Worm (Caenorhabditis elegans) whole organism, midembryonic: ENCODE data around the gene F26F2.10.
"Not testable (repeated sequence)": the region's sequence is repeated elsewhere in the genome, so short reads cannot be mapped to it uniquely, and the experiment has no call there.

Experiments used
- T22C8.4 ChIP-seq: fragments of 200-800 bp; sonication (Bioruptor generic); IDR thresholded peaks from 2 replicates; pipeline ENCODE4 v1.3.6; 2022; ENCODE audit warnings: missing genetic modification characterization, missing compliant biosample characterization
- med-1 ChIP-seq: sonication (generic microtip); optimal IDR thresholded peaks from 2 replicates; lab custom pipeline; 2017; ENCODE audit warnings: missing genetic modification characterization, mild to moderate bottlenecking, missing compliant biosample characterization, antibody characterized with exemption, missing genetic modification reagents; ENCODE audit not compliant: insufficient read depth
- ref-1 ChIP-seq: fragments of 200-800 bp; sonication (Bioruptor generic); conservative IDR thresholded peaks from 2 replicates; pipeline ENCODE4 v1.3.6; 2022; ENCODE audit warnings: missing genetic modification reagents, missing genetic modification characterization, missing compliant biosample characterization
- ztf-23 ChIP-seq: fragments of 200-800 bp; sonication (Bioruptor generic); IDR thresholded peaks from 2 replicates; pipeline ENCODE4 v1.3.6; 2022; ENCODE audit warnings: missing genetic modification reagents, missing genetic modification characterization, missing compliant biosample characterization

DNA sequence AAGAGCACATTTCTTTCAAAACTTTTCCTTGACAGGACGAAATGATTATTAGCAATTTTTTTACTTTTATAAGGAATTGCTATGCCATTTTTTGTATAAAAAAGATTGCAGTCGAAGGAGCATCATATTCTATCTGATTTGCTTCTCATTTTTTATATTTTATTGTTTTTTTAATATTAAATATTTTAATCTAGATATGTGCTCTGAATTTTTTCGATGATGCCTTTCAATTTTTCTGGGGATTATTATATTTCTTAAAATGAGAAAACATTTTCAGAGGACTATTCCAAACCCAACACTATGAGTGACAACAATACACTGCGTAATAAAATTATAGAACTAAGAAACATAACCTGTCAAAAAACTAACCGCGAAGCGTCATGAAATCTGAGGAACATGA is 25.7 kb downstream of the F26F2.10 start, which contains the start of gene F26F2.4:
- TF ChIP-seq T22C8.4 (GFP tag; lab: Robert Waterston, UW); ref-1 (GFP tag; lab: Robert Waterston, UW); ztf-23 (GFP tag; lab: Robert Waterston, UW); med-1: not testable (repeated sequence)
